Fruit fly (Drosophila melanogaster): Measurements from ENCODE around the gene CG42798.

- no peak for TF ChIP-seq CG8478 (optimal IDR thresholded peaks at IDR 0.05)
- TF ChIP-seq CTCF (optimal IDR thresholded peaks at IDR 0.05), result no peak
Measured at dm6 chr3R:17409319-17409718, 2.8 kb downstream of the CG42798 start, which contains the start of gene CG5860.

All from S2 (cell line).